Fruit fly (Drosophila melanogaster) whole organism, embryonic: ENCODE data around the gene Pss.

Experiments used
- CG6254 ChIP-seq: fragments of 200-800 bp; sonication (Bioruptor generic); optimal IDR thresholded peaks from 3 replicates; lab custom pipeline; 2017; ENCODE audit warnings: mild to moderate bottlenecking, missing biosample characterization, missing genetic modification reagents, missing genetic modification characterization
- H2.0 ChIP-seq: fragments of 200-800 bp; sonication (Bioruptor generic); IDR thresholded peaks from 2 replicates; pipeline ENCODE4 v1.3.6; 2022; ENCODE audit warnings: missing biosample characterization, missing genetic modification characterization

dm6 chr3L:20503256-20503655 is 22.7 kb downstream of the Pss start:
- TF ChIP-seq H2.0 (no peak), CG6254 (GFP tag; lab: Kevin White, UChicago) (no peak)
